Fruit fly (Drosophila melanogaster) whole organism, prepupa: ENCODE data around the gene CG4793.

Experiments
- Blimp-1 ChIP-seq: fragments of 200-800 bp; sonication (Bioruptor generic); optimal IDR thresholded peaks from 3 replicates; lab custom pipeline; 2017; ENCODE audit warnings: missing biosample characterization, missing genetic modification characterization, mild to moderate bottlenecking, moderate library complexity, missing genetic modification reagents
- CG32006 ChIP-seq: fragments of 200-800 bp; sonication (Bioruptor generic); optimal IDR thresholded peaks from 3 replicates; lab custom pipeline; 2017; ENCODE audit warnings: missing biosample characterization, mild to moderate bottlenecking, missing genetic modification characterization
- CG3919 ChIP-seq: fragments of 200-800 bp; sonication (Bioruptor generic); optimal IDR thresholded peaks from 3 replicates; lab custom pipeline; 2016; ENCODE audit warnings: missing biosample characterization, missing genetic modification characterization
- CG4318 ChIP-seq: fragments of 200-800 bp; sonication (Bioruptor generic); optimal IDR thresholded peaks from 3 replicates; lab custom pipeline; 2017; ENCODE audit warnings: missing biosample characterization, mild to moderate bottlenecking, missing genetic modification characterization
- CG6276 ChIP-seq: fragments of 200-800 bp; sonication (Bioruptor generic); optimal IDR thresholded peaks from 2 replicates; lab custom pipeline; 2017; ENCODE audit warnings: missing biosample characterization, mild to moderate bottlenecking, missing genetic modification characterization
- CG8319 ChIP-seq: fragments of 200-800 bp; sonication (Bioruptor generic); optimal IDR thresholded peaks from 3 replicates; lab custom pipeline; 2016; ENCODE audit warnings: missing biosample characterization, missing genetic modification characterization
- Eip75B ChIP-seq: fragments of 200-800 bp; sonication (Bioruptor generic); optimal IDR thresholded peaks from 3 replicates; lab custom pipeline; 2016; ENCODE audit warnings: missing biosample characterization, missing genetic modification characterization
- Gug ChIP-seq: fragments of 200-800 bp; sonication (Bioruptor generic); IDR thresholded peaks from 2 replicates; pipeline ENCODE4 v1.3.6; 2022; ENCODE audit warnings: missing biosample characterization, missing genetic modification characterization
- Lpt ChIP-seq: fragments of 200-800 bp; sonication (Bioruptor generic); optimal IDR thresholded peaks from 3 replicates; lab custom pipeline; 2016; ENCODE audit warnings: missing biosample characterization, missing genetic modification characterization
- Sox102F ChIP-seq: fragments of 200-800 bp; sonication (Bioruptor generic); optimal IDR thresholded peaks from 2 replicates; lab custom pipeline; 2016; ENCODE audit warnings: missing biosample characterization, mild to moderate bottlenecking, missing genetic modification characterization
- achi ChIP-seq: fragments of 200-800 bp; sonication (Bioruptor generic); optimal IDR thresholded peaks from 3 replicates; lab custom pipeline; 2016; ENCODE audit warnings: missing biosample characterization, missing genetic modification characterization
- dsx ChIP-seq: fragments of 200-800 bp; optimal IDR thresholded peaks from 3 replicates; lab custom pipeline; 2019; ENCODE audit warnings: missing biosample characterization, mild to moderate bottlenecking, missing genetic modification characterization, moderate library complexity; ENCODE audit not compliant: poor library complexity, severe bottlenecking
- fd85E ChIP-seq: fragments of 200-800 bp; sonication (Bioruptor generic); optimal IDR thresholded peaks from 3 replicates; lab custom pipeline; 2016; ENCODE audit warnings: missing biosample characterization, missing genetic modification characterization

dm6 chr2L:15886187-15886586 lies 37.0 kb upstream of the CG4793 start:
- no peak for TF ChIP-seq CG4318
- no peak for TF ChIP-seq dsx (GFP tag; lab: Kevin White, UChicago)
- TF ChIP-seq Lpt (GFP tag; lab: Kevin White, UChicago), result no peak
- no peak for TF ChIP-seq fd85E
- no peak for TF ChIP-seq CG6276
- TF ChIP-seq Eip75B (GFP tag; lab: Kevin White, UChicago), result peak; percentile 24
- no peak for TF ChIP-seq Blimp-1 (GFP tag; lab: Kevin White, UChicago)
- TF ChIP-seq CG3919 (GFP tag; lab: Kevin White, UChicago), result no peak
- TF ChIP-seq achi (GFP tag; lab: Kevin White, UChicago), result peak; percentile 41
- 0 out of 2 replicates have a peak, but pooled peaks have one; percentile 18 for TF ChIP-seq Gug (GFP tag; lab: Robert Waterston, UW)
- TF ChIP-seq Sox102F (GFP tag; lab: Kevin White, UChicago), result peak; percentile 42
- peak; percentile 30 for TF ChIP-seq CG8319 (GFP tag; lab: Kevin White, UChicago)
- TF ChIP-seq CG32006, result peak; percentile 40
